Fruit fly (Drosophila melanogaster) whole organism, wandering third instar larva: ENCODE measurements around the gene caup.

Experiments used
- CrebA ChIP-seq: fragments of 200-800 bp; sonication (Bioruptor generic); optimal IDR thresholded peaks from 2 replicates; lab custom pipeline; 2016; ENCODE audit warnings: missing biosample characterization, mild to moderate bottlenecking, missing genetic modification characterization, borderline replicate concordance
- GATAd ChIP-seq: sonication (Bioruptor generic); optimal IDR thresholded peaks from 2 replicates; lab custom pipeline; 2016; ENCODE audit warnings: missing biosample characterization, missing genetic modification characterization
- Hr78 ChIP-seq: fragments of >200 bp; optimal IDR thresholded peaks from 2 replicates; lab custom pipeline; 2017; ENCODE audit warnings: missing biosample characterization, missing genetic modification characterization
- OdsH ChIP-seq: fragments of 200-800 bp; sonication (Bioruptor generic); optimal IDR thresholded peaks from 2 replicates; lab custom pipeline; 2016; ENCODE audit warnings: missing biosample characterization, mild to moderate bottlenecking, missing genetic modification characterization
- dsf ChIP-seq: sonication (Bioruptor generic); optimal IDR thresholded peaks from 2 replicates; lab custom pipeline; 2016; ENCODE audit warnings: missing biosample characterization, missing genetic modification characterization, borderline replicate concordance
- h ChIP-seq: fragments of 200-800 bp; sonication (Bioruptor generic); optimal IDR thresholded peaks from 3 replicates; lab custom pipeline; 2016; ENCODE audit warnings: missing biosample characterization, mild to moderate bottlenecking, missing genetic modification characterization
- jim ChIP-seq: fragments of 175-275, 200-325 bp; sonication (Bioruptor generic); optimal IDR thresholded peaks from 2 replicates; lab custom pipeline; 2016; ENCODE audit warnings: missing biosample characterization, mild to moderate bottlenecking, missing genetic modification characterization
- lola ChIP-seq: fragments of >200 bp; optimal IDR thresholded peaks from 2 replicates; lab custom pipeline; 2017; ENCODE audit warnings: missing biosample characterization, missing genetic modification characterization
- pan ChIP-seq: fragments of >200 bp; optimal IDR thresholded peaks from 2 replicates; lab custom pipeline; 2017
- tai ChIP-seq: sonication (Bioruptor generic); optimal IDR thresholded peaks from 2 replicates; lab custom pipeline; 2016; ENCODE audit warnings: missing biosample characterization, missing genetic modification characterization
- usp ChIP-seq: fragments of >200 bp; optimal IDR thresholded peaks from 2 replicates; lab custom pipeline; 2017; ENCODE audit warnings: missing biosample characterization, missing genetic modification characterization

DNA sequence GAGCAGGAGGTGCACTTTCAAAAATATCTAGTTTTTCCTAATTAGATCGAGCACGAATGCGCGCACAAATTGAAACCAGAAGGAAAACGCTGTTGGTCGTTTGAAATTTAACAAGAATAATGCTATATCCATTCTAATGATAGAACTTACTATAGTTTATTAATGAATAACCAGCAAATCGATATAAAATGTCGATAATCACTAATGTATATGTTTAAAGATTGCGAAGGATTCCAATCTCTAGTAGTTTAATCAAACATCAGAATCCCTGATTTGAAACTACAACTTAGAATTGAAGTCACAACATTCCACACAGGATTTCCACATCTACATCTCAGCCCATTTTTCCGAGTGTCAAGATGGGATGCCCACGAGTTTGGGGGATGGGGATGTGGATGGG is 44.0 kb upstream of the caup start:
- TF ChIP-seq tai (GFP tag; lab: Kevin White, UChicago) (no peak), GATAd (no peak), usp (no peak), h (no peak), lola (no peak), OdsH (GFP tag; lab: Kevin White, UChicago) (no peak), pan (lab: Kevin White, UChicago) (no peak), CrebA (GFP tag; lab: Kevin White, UChicago) (no peak), Hr78 (GFP tag; lab: Kevin White, UChicago) (no peak), dsf (no peak), jim (GFP tag; lab: Kevin White, UChicago) (no peak)
